Worm (Caenorhabditis elegans) whole organism, late embryonic: Measurements from ENCODE around the gene gsy-1.

Experiments
- C08G9.2 ChIP-seq: sonication (generic microtip); optimal IDR thresholded peaks from 2 replicates; lab custom pipeline; 2016; ENCODE audit warnings: mild to moderate bottlenecking, missing genetic modification characterization, moderate library complexity, missing compliant biosample characterization
- K09A11.1 ChIP-seq: sonication (generic microtip); optimal IDR thresholded peaks from 2 replicates; lab custom pipeline; 2017; ENCODE audit warnings: antibody characterized with exemption, mild to moderate bottlenecking, missing genetic modification characterization, missing compliant biosample characterization; ENCODE audit not compliant: insufficient read depth
- Y22D7AL.16 ChIP-seq: sonication (generic microtip); optimal IDR thresholded peaks from 2 replicates; lab custom pipeline; 2016; ENCODE audit warnings: missing genetic modification characterization, missing compliant biosample characterization
- ama-1 ChIP-seq: fragments of 150-350 bp; optimal IDR thresholded peaks from 2 replicates; lab custom pipeline; 2014
- ceh-14 ChIP-seq: sonication (generic microtip); optimal IDR thresholded peaks from 2 replicates; lab custom pipeline; 2016; ENCODE audit warnings: missing genotype, missing genetic modification characterization, missing compliant biosample characterization
- ceh-18 ChIP-seq: sonication (generic microtip); optimal IDR thresholded peaks from 2 replicates; lab custom pipeline; 2016; ENCODE audit warnings: missing genetic modification characterization, missing compliant biosample characterization
- ceh-2 ChIP-seq: sonication (generic microtip); optimal IDR thresholded peaks from 2 replicates; lab custom pipeline; 2016; ENCODE audit warnings: missing genotype, missing genetic modification characterization, missing compliant biosample characterization
- ceh-30 ChIP-seq: fragments of 150-350 bp; optimal IDR thresholded peaks from 2 replicates; lab custom pipeline; 2014; ENCODE audit warnings: missing biosample characterization, missing genetic modification characterization
- ceh-31 ChIP-seq: sonication (generic microtip); optimal IDR thresholded peaks from 2 replicates; lab custom pipeline; 2016; ENCODE audit warnings: missing genetic modification characterization, missing compliant biosample characterization
- ceh-34 ChIP-seq: sonication (generic microtip); optimal IDR thresholded peaks from 2 replicates; lab custom pipeline; 2016; ENCODE audit warnings: mild to moderate bottlenecking, missing genetic modification characterization, missing compliant biosample characterization
- dve-1 ChIP-seq: sonication (generic microtip); optimal IDR thresholded peaks from 2 replicates; lab custom pipeline; 2017; ENCODE audit warnings: antibody characterized with exemption, mild to moderate bottlenecking, missing genetic modification characterization, missing compliant biosample characterization
- elt-2 ChIP-seq: sonication (generic microtip); optimal IDR thresholded peaks from 2 replicates; lab custom pipeline; 2016; ENCODE audit warnings: missing genetic modification reagents, missing genetic modification characterization, missing compliant biosample characterization
- ets-4 ChIP-seq: sonication (generic microtip); optimal IDR thresholded peaks from 2 replicates; lab custom pipeline; 2016; ENCODE audit warnings: missing genetic modification characterization, missing compliant biosample characterization
- eyg-1 ChIP-seq: sonication (generic microtip); optimal IDR thresholded peaks from 2 replicates; lab custom pipeline; 2016; ENCODE audit warnings: missing genotype, missing genetic modification characterization, missing compliant biosample characterization
- fkh-6 ChIP-seq: sonication (generic microtip); optimal IDR thresholded peaks from 2 replicates; lab custom pipeline; 2016; ENCODE audit warnings: missing genetic modification characterization, missing compliant biosample characterization
- hlh-13 ChIP-seq: fragments of 200-800 bp; sonication (Bioruptor generic); optimal IDR thresholded peaks from 2 replicates; lab custom pipeline; 2018; ENCODE audit warnings: mild to moderate bottlenecking, missing genetic modification characterization, missing compliant biosample characterization
- hlh-15 ChIP-seq: sonication (generic microtip); optimal IDR thresholded peaks from 2 replicates; lab custom pipeline; 2016; ENCODE audit warnings: missing genetic modification characterization, missing compliant biosample characterization
- hlh-30 ChIP-seq: sonication (generic microtip); optimal IDR thresholded peaks from 2 replicates; lab custom pipeline; 2017; ENCODE audit warnings: antibody characterized with exemption, missing genetic modification characterization, missing compliant biosample characterization; ENCODE audit not compliant: insufficient read depth
- hlh-8 ChIP-seq: sonication (generic microtip); optimal IDR thresholded peaks from 2 replicates; lab custom pipeline; 2016; ENCODE audit warnings: missing genotype, missing genetic modification characterization, missing compliant biosample characterization
- lim-6 ChIP-seq: sonication (generic microtip); optimal IDR thresholded peaks from 2 replicates; lab custom pipeline; 2016; ENCODE audit warnings: missing genetic modification characterization, missing compliant biosample characterization
- lin-11 ChIP-seq: fragments of 200-800 bp; sonication (Bioruptor generic); optimal IDR thresholded peaks from 2 replicates; lab custom pipeline; 2018; ENCODE audit warnings: mild to moderate bottlenecking, missing genetic modification characterization, missing compliant biosample characterization
- nhr-232 ChIP-seq: sonication (generic microtip); optimal IDR thresholded peaks from 2 replicates; lab custom pipeline; 2016; ENCODE audit warnings: missing genetic modification characterization, missing compliant biosample characterization
- odd-2 ChIP-seq: sonication (generic microtip); optimal IDR thresholded peaks from 2 replicates; lab custom pipeline; 2017; ENCODE audit warnings: antibody characterized with exemption, mild to moderate bottlenecking, missing genetic modification characterization, missing compliant biosample characterization
- pag-3 ChIP-seq: sonication (generic microtip); optimal IDR thresholded peaks from 2 replicates; lab custom pipeline; 2016; ENCODE audit warnings: missing compliant biosample characterization, missing genetic modification characterization, borderline replicate concordance
- pat-9 ChIP-seq: fragments of 200-800 bp; sonication (Bioruptor generic); optimal IDR thresholded peaks from 2 replicates; lab custom pipeline; 2018; ENCODE audit warnings: mild to moderate bottlenecking, missing genetic modification characterization, moderate library complexity, missing compliant biosample characterization
- pha-2 ChIP-seq: sonication (generic microtip); optimal IDR thresholded peaks from 2 replicates; lab custom pipeline; 2017; ENCODE audit warnings: mild to moderate bottlenecking, missing genetic modification characterization, missing compliant biosample characterization
- pha-4 ChIP-seq: fragments of 150-350 bp; optimal IDR thresholded peaks from 2 replicates; lab custom pipeline; 2018; ENCODE audit warnings: missing biosample characterization, missing genetic modification reagents, missing genetic modification characterization
- pqm-1 ChIP-seq: sonication (generic microtip); optimal IDR thresholded peaks from 2 replicates; lab custom pipeline; 2016; ENCODE audit warnings: missing genetic modification characterization, missing compliant biosample characterization
- pros-1 ChIP-seq: fragments of 150-350 bp; optimal IDR thresholded peaks from 2 replicates; lab custom pipeline; 2014; ENCODE audit warnings: missing biosample characterization, missing genetic modification reagents, missing genetic modification characterization
- ref-2 ChIP-seq: sonication (generic microtip); optimal IDR thresholded peaks from 2 replicates; lab custom pipeline; 2016; ENCODE audit warnings: missing genetic modification characterization, missing compliant biosample characterization
- rnt-1 ChIP-seq: sonication (generic microtip); optimal IDR thresholded peaks from 2 replicates; lab custom pipeline; 2016; ENCODE audit warnings: missing genetic modification characterization, missing compliant biosample characterization
- sox-2 ChIP-seq: fragments of 200-800 bp; sonication (Bioruptor generic); IDR thresholded peaks from 2 replicates; pipeline ENCODE4 v1.3.6; 2022; ENCODE audit warnings: missing genetic modification reagents, missing genetic modification characterization, missing compliant biosample characterization
- sox-4 ChIP-seq: sonication (generic microtip); optimal IDR thresholded peaks from 2 replicates; lab custom pipeline; 2017; ENCODE audit warnings: mild to moderate bottlenecking, missing genetic modification characterization, inconsistent platforms, missing compliant biosample characterization
- syd-9 ChIP-seq: sonication (generic microtip); optimal IDR thresholded peaks from 2 replicates; lab custom pipeline; 2016; ENCODE audit warnings: mild to moderate bottlenecking, missing genetic modification characterization, moderate library complexity, missing compliant biosample characterization
- tbx-2 ChIP-seq: sonication (generic microtip); optimal IDR thresholded peaks from 2 replicates; lab custom pipeline; 2016; ENCODE audit warnings: missing genetic modification characterization, missing compliant biosample characterization
- tbx-7 ChIP-seq: sonication (generic microtip); optimal IDR thresholded peaks from 2 replicates; lab custom pipeline; 2016; ENCODE audit warnings: missing genotype, missing genetic modification characterization, missing compliant biosample characterization
- unc-55 ChIP-seq: sonication (generic microtip); optimal IDR thresholded peaks from 2 replicates; lab custom pipeline; 2017; ENCODE audit warnings: missing biosample characterization, missing genetic modification reagents, missing genetic modification characterization
- zip-5 ChIP-seq: sonication (generic microtip); optimal IDR thresholded peaks from 2 replicates; lab custom pipeline; 2016; ENCODE audit warnings: missing genetic modification characterization, missing compliant biosample characterization
- ztf-16 ChIP-seq: sonication (generic microtip); optimal IDR thresholded peaks from 2 replicates; lab custom pipeline; 2017; ENCODE audit warnings: missing genetic modification characterization, missing compliant biosample characterization

gsy-1 gene

DNA sequence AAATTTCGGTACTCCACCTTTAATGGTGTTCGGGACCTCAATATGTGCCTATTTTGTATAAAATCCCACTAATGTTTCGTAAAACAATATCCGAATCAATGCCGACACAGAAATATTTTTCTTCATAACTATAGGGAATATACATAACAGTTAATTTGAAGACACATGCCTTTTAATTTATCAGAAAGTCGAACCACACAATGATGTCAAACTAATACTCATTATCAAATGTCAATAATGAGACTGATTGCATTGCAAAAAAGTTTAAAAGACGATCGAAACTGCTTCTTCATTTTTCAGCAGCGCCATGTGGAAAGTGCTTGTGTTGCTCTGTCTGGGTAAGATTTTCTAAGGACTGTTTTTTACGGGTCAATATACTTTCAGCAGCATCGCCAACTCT, 23.1 kb upstream of the gsy-1 start, which contains the start of gene clec-65:
clec-65 (plus strand) TSS at position 301 of the 400 bp plus-strand sequence.
- TF ChIP-seq ref-2 (no peak), pqm-1 (tag; lab: Kevin White, UChicago) (no peak), K09A11.1 (tag; lab: Kevin White, UChicago) (no peak), ceh-2 (tag; lab: Kevin White, UChicago) (no peak), lin-11 (no peak), hlh-15 (tag; lab: Kevin White, UChicago) (no peak), pha-2 (tag; lab: Kevin White, UChicago) (no peak), ceh-30 (tag; lab: Kevin White, UChicago) (no peak), odd-2 (tag; lab: Kevin White, UChicago) (no peak), ztf-16 (tag; lab: Kevin White, UChicago) (no peak), unc-55 (GFP tag; lab: Kevin White, UChicago) (no peak), lim-6 (no peak)
- TF ChIP-seq, all 69 proteins: peak for 0

DNA sequence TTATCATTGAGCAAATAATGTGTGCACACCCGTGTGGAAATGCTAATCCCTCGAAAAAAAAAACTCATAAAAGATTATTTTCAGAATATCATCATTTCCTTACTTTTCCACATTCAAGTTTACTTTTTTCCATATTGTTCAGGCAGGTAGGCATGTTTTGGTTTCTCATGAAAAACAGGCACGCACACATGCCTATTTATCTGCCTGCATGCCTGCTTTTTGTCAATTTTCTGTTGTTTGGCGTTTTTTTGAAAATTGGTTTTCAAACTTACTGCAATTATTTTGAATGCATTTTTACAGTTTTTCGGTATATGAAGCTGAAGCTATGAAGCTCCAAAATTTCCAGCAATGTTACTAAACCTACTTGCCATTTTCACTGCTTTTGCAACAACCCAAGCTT, 20.0 kb upstream of the gsy-1 start, which contains the start of gene clec-64:
clec-64 (plus strand) TSS at position 301 of the 400 bp plus-strand sequence.
- no peak for TF ChIP-seq sox-4
- no peak for TF ChIP-seq ceh-31 (tag; lab: Kevin White, UChicago)
- no peak for TF ChIP-seq hlh-13 (GFP tag; lab: Kevin White, UChicago)
- TF ChIP-seq elt-2 (tag; lab: Kevin White, UChicago), result no peak
- no peak for TF ChIP-seq tbx-7 (tag; lab: Kevin White, UChicago)
- TF ChIP-seq pag-3 (tag; lab: Kevin White, UChicago), result no peak
- no peak for TF ChIP-seq zip-5 (tag; lab: Kevin White, UChicago)

DNA sequence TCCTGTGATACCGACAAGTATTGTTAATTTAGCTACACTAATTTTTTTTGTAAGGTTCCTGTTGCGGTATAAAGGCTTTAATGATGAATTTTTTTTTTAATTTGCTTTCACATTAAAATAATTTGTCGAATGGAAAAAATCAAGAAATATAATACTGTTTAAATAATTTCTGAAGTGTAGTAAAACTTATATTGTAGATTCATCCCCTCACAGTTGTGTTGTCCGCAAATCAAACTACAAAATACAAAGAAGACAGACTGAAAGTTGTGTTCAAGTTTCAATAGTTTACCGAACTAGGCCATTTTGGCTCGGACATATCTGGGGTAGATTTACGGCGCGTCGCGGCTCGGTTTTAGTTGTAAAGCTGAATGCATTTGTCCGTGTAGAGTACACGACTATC, 19.4 kb upstream of the gsy-1 start:
- TF ChIP-seq lin-11 (no peak), hlh-8 (tag; lab: Kevin White, UChicago) (no peak), ama-1 (lab: Kevin White, UChicago) (no peak), nhr-232 (tag; lab: Kevin White, UChicago) (no peak), ceh-34 (no peak), tbx-2 (tag; lab: Kevin White, UChicago) (no peak), elt-2 (tag; lab: Kevin White, UChicago) (no peak), ceh-31 (tag; lab: Kevin White, UChicago) (no peak), pat-9 (tag; lab: Kevin White, UChicago) (no peak), ets-4 (tag; lab: Kevin White, UChicago) (no peak), ceh-18 (tag; lab: Kevin White, UChicago) (no peak), dve-1 (tag; lab: Kevin White, UChicago) (no peak), hlh-13 (GFP tag; lab: Kevin White, UChicago) (no peak), pqm-1 (tag; lab: Kevin White, UChicago) (no peak), syd-9 (tag; lab: Kevin White, UChicago) (no peak), rnt-1 (tag; lab: Kevin White, UChicago) (no peak)
- TF ChIP-seq, all 69 proteins: peak for 0

DNA sequence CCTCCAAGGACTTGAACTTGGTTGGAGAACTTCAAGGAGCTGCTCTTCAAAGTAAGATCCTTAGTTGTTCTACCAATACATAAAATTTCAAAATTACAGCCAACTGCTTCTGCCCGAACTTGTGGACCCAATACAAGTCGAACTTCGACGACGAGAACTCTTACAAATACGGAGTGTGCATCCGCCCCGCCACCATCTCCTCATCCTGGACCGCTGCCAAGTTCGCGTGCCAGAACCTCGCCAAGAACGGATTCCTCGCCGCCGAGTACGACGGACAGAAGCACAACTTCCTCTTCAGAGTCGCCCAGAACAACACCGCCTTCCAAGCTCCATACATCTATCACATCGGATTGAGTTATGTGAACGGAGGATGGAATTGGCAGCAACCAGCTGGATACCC, 18.7 kb upstream of the gsy-1 start:
- no peak for TF ChIP-seq syd-9 (tag; lab: Kevin White, UChicago)
- no peak for TF ChIP-seq hlh-30 (tag; lab: Kevin White, UChicago)
- no peak for TF ChIP-seq hlh-8 (tag; lab: Kevin White, UChicago)

DNA sequence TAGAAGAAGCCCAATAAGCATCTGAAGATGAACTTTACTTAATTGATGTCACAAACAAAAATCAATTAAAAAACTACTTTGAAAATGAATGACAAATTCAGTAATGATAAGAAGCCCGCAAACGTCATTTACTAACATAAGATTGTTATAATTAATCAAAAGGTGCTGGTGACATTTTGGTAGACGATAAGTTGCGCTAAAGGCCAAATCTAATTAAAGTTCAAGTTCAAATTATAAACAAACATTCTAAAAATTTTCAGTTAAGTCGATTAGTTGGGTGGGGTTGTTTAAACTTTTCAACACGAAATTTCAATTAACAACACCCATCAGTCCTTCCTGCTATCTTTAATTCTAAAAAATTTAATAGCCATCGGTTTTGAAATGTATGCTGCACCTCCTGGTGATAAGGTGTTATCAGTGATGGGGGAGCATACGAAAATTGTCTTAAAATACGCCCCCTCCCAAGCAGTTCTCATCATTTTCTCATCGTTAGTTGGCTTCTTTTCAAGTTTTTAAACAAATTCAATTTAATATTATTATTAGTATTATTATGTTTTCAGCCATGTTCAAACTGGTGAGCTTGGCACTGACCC, 17.3 kb upstream of the gsy-1 start, which contains the start of the genes clec-62 and clec-63:
clec-62 (minus strand) TSS at position 51 of the 593 bp plus-strand sequence.
clec-63 (plus strand) TSS at position 561 of the 593 bp plus-strand sequence.
- TF ChIP-seq pha-4 (tag; lab: Kevin White, UChicago) (no peak), lin-11 (no peak), nhr-232 (tag; lab: Kevin White, UChicago) (no peak), ztf-16 (tag; lab: Kevin White, UChicago) (no peak), pros-1 (tag; lab: Kevin White, UChicago) (no peak), fkh-6 (tag; lab: Kevin White, UChicago) (no peak), ceh-2 (tag; lab: Kevin White, UChicago) (no peak), C08G9.2 (tag; lab: Kevin White, UChicago) (no peak), eyg-1 (no peak), Y22D7AL.16 (tag; lab: Kevin White, UChicago) (no peak), ama-1 (lab: Kevin White, UChicago) (no peak), tbx-2 (tag; lab: Kevin White, UChicago) (no peak), ceh-14 (tag; lab: Kevin White, UChicago) (no peak), sox-2 (GFP tag; lab: Robert Waterston, UW) (no peak), pqm-1 (tag; lab: Kevin White, UChicago) (no peak)
